Worm (Caenorhabditis elegans) whole organism, L3 larva: ENCODE results near the gene flp-15.

ENCODE experiments used
- R02D3.7 ChIP-seq: fragments of 150-350 bp; optimal IDR thresholded peaks from 2 replicates; lab custom pipeline; 2014; ENCODE audit warnings: missing biosample characterization, missing genetic modification characterization
- ZK546.5 ChIP-seq: sonication (generic microtip); optimal IDR thresholded peaks from 2 replicates; lab custom pipeline; 2017; ENCODE audit warnings: missing biosample characterization, missing genetic modification characterization
- aly-2 ChIP-seq: fragments of 150-350 bp; optimal IDR thresholded peaks from 2 replicates; lab custom pipeline; 2014; ENCODE audit warnings: missing biosample characterization, missing genetic modification characterization
- ama-1 ChIP-seq: fragments of 150-350 bp; optimal IDR thresholded peaks from 2 replicates; lab custom pipeline; 2018
- ceh-16 ChIP-seq: sonication (generic microtip); optimal IDR thresholded peaks from 2 replicates; lab custom pipeline; 2017; ENCODE audit warnings: missing biosample characterization, missing genetic modification characterization
- ceh-28 ChIP-seq: fragments of 150-350 bp; optimal IDR thresholded peaks from 2 replicates; lab custom pipeline; 2014; ENCODE audit warnings: missing biosample characterization, missing genetic modification reagents, missing genetic modification characterization
- ceh-82 ChIP-seq: fragments of 150-350 bp; optimal IDR thresholded peaks from 2 replicates; lab custom pipeline; 2014; ENCODE audit warnings: missing biosample characterization, missing genetic modification characterization
- ceh-9 ChIP-seq: sonication (generic microtip); optimal IDR thresholded peaks from 2 replicates; lab custom pipeline; 2018; ENCODE audit warnings: missing biosample characterization, missing genetic modification characterization
- egl-27 ChIP-seq: sonication (generic microtip); optimal IDR thresholded peaks from 4 replicates; lab custom pipeline; 2017; ENCODE audit warnings: missing biosample characterization, missing genetic modification reagents, missing genetic modification characterization
- egl-5 ChIP-seq: fragments of 150-350 bp; optimal IDR thresholded peaks from 2 replicates; lab custom pipeline; 2017; ENCODE audit warnings: missing biosample characterization, missing genetic modification reagents, missing genetic modification characterization, inconsistent platforms
- elt-2 ChIP-seq: sonication (generic microtip); optimal IDR thresholded peaks from 2 replicates; lab custom pipeline; 2016; ENCODE audit warnings: missing genetic modification reagents, mild to moderate bottlenecking, missing genetic modification characterization, missing compliant biosample characterization
- eor-1 ChIP-seq, 2 experiments: fragments of 150-350 bp; optimal IDR thresholded peaks; 2 replicates each; lab custom pipeline; 2014 to 2018; ENCODE audit warnings: missing biosample characterization in 2 of 2, missing genetic modification characterization in 2 of 2
- fkh-10 ChIP-seq: sonication (generic microtip); optimal IDR thresholded peaks from 2 replicates; lab custom pipeline; 2017; ENCODE audit warnings: missing biosample characterization, missing genetic modification reagents, missing genetic modification characterization
- fkh-2 ChIP-seq: fragments of 150-350 bp; optimal IDR thresholded peaks from 2 replicates; lab custom pipeline; 2014; ENCODE audit warnings: missing biosample characterization, missing genetic modification reagents, missing genetic modification characterization
- fos-1 ChIP-seq: fragments of 150-350 bp; optimal IDR thresholded peaks from 2 replicates; lab custom pipeline; 2014; ENCODE audit warnings: missing biosample characterization, missing genetic modification characterization
- hmg-11 ChIP-seq: sonication (generic microtip); optimal IDR thresholded peaks from 2 replicates; lab custom pipeline; 2016; ENCODE audit warnings: missing genetic modification characterization, missing compliant biosample characterization
- jun-1 ChIP-seq: fragments of 150-350 bp; optimal IDR thresholded peaks from 2 replicates; lab custom pipeline; 2014; ENCODE audit warnings: missing biosample characterization, missing genetic modification reagents, missing genetic modification characterization
- lin-15B ChIP-seq: fragments of 150-350 bp; optimal IDR thresholded peaks from 2 replicates; lab custom pipeline; 2014; ENCODE audit warnings: missing biosample characterization, missing genetic modification characterization
- lin-39 ChIP-seq: fragments of 150-350 bp; optimal IDR thresholded peaks from 2 replicates; lab custom pipeline; 2018; ENCODE audit warnings: missing biosample characterization, missing genetic modification reagents, missing genetic modification characterization
- lsy-12 ChIP-seq: sonication (generic microtip); optimal IDR thresholded peaks from 2 replicates; lab custom pipeline; 2016; ENCODE audit warnings: mild to moderate bottlenecking, missing genetic modification characterization, missing compliant biosample characterization
- mdl-1 ChIP-seq: fragments of 150-350 bp; optimal IDR thresholded peaks from 2 replicates; lab custom pipeline; 2014; ENCODE audit warnings: missing biosample characterization, missing genetic modification characterization
- mml-1 ChIP-seq: fragments of 150-350 bp; sonication (generic microtip); optimal IDR thresholded peaks from 3 replicates; lab custom pipeline; 2014; ENCODE audit warnings: missing biosample characterization, missing genetic modification characterization
- nfya-1 ChIP-seq: sonication (generic microtip); optimal IDR thresholded peaks from 2 replicates; lab custom pipeline; 2017; ENCODE audit warnings: missing genetic modification characterization, mild to moderate bottlenecking, missing compliant biosample characterization, antibody characterized with exemption, moderate library complexity; ENCODE audit not compliant: insufficient read depth
- nhr-11 ChIP-seq: fragments of 150-350 bp; optimal IDR thresholded peaks from 2 replicates; lab custom pipeline; 2014; ENCODE audit warnings: missing biosample characterization, missing genetic modification characterization
- nhr-12 ChIP-seq: fragments of 150-350 bp; optimal IDR thresholded peaks from 2 replicates; lab custom pipeline; 2014; ENCODE audit warnings: missing biosample characterization, missing genetic modification characterization
- nhr-23 ChIP-seq: fragments of 150-350 bp; optimal IDR thresholded peaks from 2 replicates; lab custom pipeline; 2014; ENCODE audit warnings: missing biosample characterization, missing genetic modification reagents, missing genetic modification characterization
- nhr-237 ChIP-seq: fragments of 150-350 bp; optimal IDR thresholded peaks from 2 replicates; lab custom pipeline; 2014; ENCODE audit warnings: missing biosample characterization, missing genetic modification characterization
- nhr-25 ChIP-seq: sonication (generic microtip); optimal IDR thresholded peaks from 2 replicates; lab custom pipeline; 2017; ENCODE audit warnings: missing biosample characterization, missing genetic modification characterization
- nhr-43 ChIP-seq: sonication (generic microtip); optimal IDR thresholded peaks from 2 replicates; lab custom pipeline; 2016; ENCODE audit warnings: mild to moderate bottlenecking, missing genetic modification characterization, missing compliant biosample characterization; ENCODE audit not compliant: poor library complexity, severe bottlenecking
- nhr-76 ChIP-seq: fragments of 150-350 bp; sonication (generic microtip); optimal IDR thresholded peaks from 5 replicates; lab custom pipeline; 2014; ENCODE audit warnings: missing biosample characterization, missing genetic modification characterization
- pha-4 ChIP-seq: fragments of 150-350 bp; optimal IDR thresholded peaks from 2 replicates; lab custom pipeline; 2014; ENCODE audit warnings: missing biosample characterization, missing genetic modification reagents, missing genetic modification characterization
- sea-2 ChIP-seq: fragments of 150-350 bp; sonication (generic microtip); optimal IDR thresholded peaks from 4 replicates; lab custom pipeline; 2014; ENCODE audit warnings: missing biosample characterization, missing genetic modification reagents, missing genetic modification characterization
- skn-1 ChIP-seq: fragments of 150-350 bp; optimal IDR thresholded peaks from 2 replicates; lab custom pipeline; 2014; ENCODE audit warnings: missing biosample characterization, missing genetic modification characterization
- snpc-4 ChIP-seq: fragments of 150-350 bp; optimal IDR thresholded peaks from 2 replicates; lab custom pipeline; 2014; ENCODE audit warnings: missing biosample characterization, missing genetic modification characterization
- tbx-2 ChIP-seq: sonication (generic microtip); optimal IDR thresholded peaks from 2 replicates; lab custom pipeline; 2016; ENCODE audit warnings: mild to moderate bottlenecking, missing genetic modification characterization, missing compliant biosample characterization
- unc-39 ChIP-seq: sonication (generic microtip); optimal IDR thresholded peaks from 4 replicates; lab custom pipeline; 2017; ENCODE audit warnings: missing biosample characterization, missing genetic modification characterization
- unc-62 ChIP-seq: fragments of 150-350 bp; sonication (generic microtip); optimal IDR thresholded peaks from 4 replicates; lab custom pipeline; 2014; ENCODE audit warnings: missing biosample characterization, missing genetic modification reagents, missing genetic modification characterization
- zag-1 ChIP-seq: fragments of 150-350 bp; optimal IDR thresholded peaks from 2 replicates; lab custom pipeline; 2014; ENCODE audit warnings: missing biosample characterization, missing genetic modification characterization

flp-15 gene

DNA sequence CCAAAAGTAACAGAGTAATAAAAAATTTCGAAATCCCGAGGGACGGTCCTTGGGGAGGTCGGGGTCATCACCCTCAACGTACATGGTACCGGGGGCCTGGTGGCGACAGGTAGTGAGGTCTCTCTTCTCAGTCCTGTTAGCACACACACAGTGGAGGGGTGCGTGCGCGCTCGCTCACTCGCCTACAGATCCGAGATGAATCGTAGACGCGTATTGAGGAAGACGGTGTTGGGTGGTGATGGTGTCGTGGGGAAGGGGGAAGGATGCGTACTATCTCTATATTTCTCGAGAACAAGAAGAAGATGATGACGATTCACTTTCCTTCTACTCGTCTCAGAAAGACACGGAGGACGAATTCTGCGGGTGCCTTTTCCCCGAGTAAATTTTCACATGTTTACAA lies 46.2 kb upstream of the flp-15 start:
- peak; percentile 16 for TF ChIP-seq nhr-25
- TF ChIP-seq nhr-76 = no peak
- TF ChIP-seq, all 47 proteins: peak for 1

DNA sequence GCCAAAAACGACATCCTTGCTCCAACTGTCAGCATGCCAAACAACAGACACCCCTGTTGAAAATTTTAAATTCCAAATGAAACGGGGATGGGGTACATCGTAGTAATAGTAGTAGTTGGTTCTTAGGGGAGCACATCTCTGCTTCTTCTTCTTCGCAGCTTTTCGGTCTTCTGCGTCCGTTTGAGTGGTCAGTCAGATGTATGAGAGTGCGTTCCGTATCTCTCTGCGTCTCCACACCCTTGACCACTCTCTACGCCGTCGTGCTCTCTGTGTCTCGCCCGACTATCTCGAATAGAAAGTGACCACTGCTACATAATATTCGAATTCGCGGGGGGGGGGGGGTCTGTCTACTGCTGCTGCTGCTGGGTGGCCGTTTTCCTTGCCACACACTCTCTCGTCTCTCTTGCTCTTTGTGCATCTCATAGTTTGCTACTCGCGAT lies 45.2 kb upstream of the flp-15 start:
- TF ChIP-seq jun-1 (tag; lab: Kevin White, UChicago) = peak; percentile 27
- TF ChIP-seq fkh-2 (tag; lab: Kevin White, UChicago) = no peak
- TF ChIP-seq zag-1 (tag; lab: Kevin White, UChicago) = no peak
- TF ChIP-seq fos-1 (tag; lab: Kevin White, UChicago) = no peak
- TF ChIP-seq eor-1 (tag; optimal IDR thresholded peaks at IDR 0.05; lab: Kevin White, UChicago) = no peak
- TF ChIP-seq skn-1 (tag; lab: Kevin White, UChicago) = peak; percentile 4
- TF ChIP-seq nhr-11 (tag; lab: Kevin White, UChicago) = no peak
- no peak for TF ChIP-seq ceh-16 (tag; lab: Kevin White, UChicago)
- peak; percentile 12 for TF ChIP-seq ceh-28 (tag; lab: Kevin White, UChicago)
- TF ChIP-seq unc-39 (tag; lab: Kevin White, UChicago) = no peak
- TF ChIP-seq nhr-43 (tag; lab: Kevin White, UChicago) = no peak
- peak; percentile 4 for TF ChIP-seq lin-15B (tag; lab: Kevin White, UChicago)
- no peak for TF ChIP-seq egl-5 (tag; lab: Kevin White, UChicago)
- TF ChIP-seq ceh-9 (tag; lab: Kevin White, UChicago) = no peak
- TF ChIP-seq lin-39 (tag; lab: Kevin White, UChicago) = peak; percentile 62
- no peak for TF ChIP-seq fkh-10 (GFP tag; lab: Kevin White, UChicago)
- TF ChIP-seq elt-2 (tag; lab: Kevin White, UChicago) = peak; percentile 5
- no peak for TF ChIP-seq nhr-12
- TF ChIP-seq lsy-12 (tag; lab: Kevin White, UChicago) = no peak
- TF ChIP-seq ama-1 (lab: Kevin White, UChicago) = no peak
- no peak for TF ChIP-seq snpc-4
- no peak for TF ChIP-seq sea-2
- TF ChIP-seq nfya-1 (tag; lab: Kevin White, UChicago) = peak; percentile 84
- TF ChIP-seq ceh-82 (tag; lab: Kevin White, UChicago) = no peak
- no peak for TF ChIP-seq tbx-2 (tag; lab: Kevin White, UChicago)
- TF ChIP-seq pha-4 (tag; lab: Kevin White, UChicago) = peak; percentile 44
- no peak for TF ChIP-seq egl-27 (tag; lab: Kevin White, UChicago)
- TF ChIP-seq unc-62 (GFP tag; lab: Kevin White, UChicago) = no peak
- TF ChIP-seq hmg-11 (tag; lab: Kevin White, UChicago) = peak; percentile 72
- TF ChIP-seq nhr-23 (tag; lab: Kevin White, UChicago) = no peak
- no peak for TF ChIP-seq nhr-237
- TF ChIP-seq R02D3.7 (tag; lab: Kevin White, UChicago) = no peak
- TF ChIP-seq ZK546.5 (tag; lab: Kevin White, UChicago) = no peak

DNA sequence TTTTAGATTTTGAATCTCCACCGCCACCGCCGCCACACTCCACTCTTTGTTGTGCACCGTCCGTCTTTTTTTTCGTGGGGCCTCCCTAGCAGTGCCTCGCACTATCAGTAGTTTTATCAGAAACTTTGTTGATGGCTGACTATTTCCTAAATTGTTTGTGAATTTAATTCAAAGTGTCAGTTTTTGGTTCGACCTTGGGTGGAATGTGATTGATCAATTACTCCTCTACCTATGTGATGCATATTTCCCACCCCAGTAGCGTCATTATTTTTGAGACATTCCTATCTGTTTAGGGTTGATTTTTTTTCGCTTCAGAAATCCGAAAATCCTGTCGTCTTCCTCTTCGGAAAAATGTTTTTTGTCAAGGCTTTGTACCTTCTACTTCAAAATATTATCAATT lies 43.0 kb upstream of the flp-15 start:
- TF ChIP-seq nhr-25 (peak; percentile 6), elt-2 (tag; lab: Kevin White, UChicago) (no peak), egl-27 (tag; lab: Kevin White, UChicago) (no peak), aly-2 (tag; lab: Kevin White, UChicago) (no peak), nhr-23 (tag; lab: Kevin White, UChicago) (peak; percentile 1), ceh-9 (tag; lab: Kevin White, UChicago) (no peak), zag-1 (tag; lab: Kevin White, UChicago) (no peak)

DNA sequence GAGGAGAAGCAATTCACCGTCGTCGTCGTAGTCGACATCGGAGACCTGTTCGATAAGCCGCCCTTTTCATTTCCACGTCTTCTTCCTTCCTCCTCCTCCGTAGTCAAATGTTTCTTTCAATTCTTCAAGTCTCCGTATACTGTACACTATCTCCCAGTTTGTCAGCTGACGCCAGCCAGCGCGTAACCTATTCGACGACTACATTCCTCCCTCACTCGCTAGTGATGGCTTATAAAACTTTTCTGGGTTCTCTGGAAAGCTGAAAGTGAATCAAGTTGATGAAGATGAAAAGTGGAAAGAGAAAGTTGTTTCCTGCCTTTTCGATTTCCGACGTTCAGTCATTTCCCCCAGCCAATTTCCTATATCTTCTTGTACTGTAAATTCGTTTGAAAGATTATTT lies 41.5 kb upstream of the flp-15 start:
- no peak for TF ChIP-seq tbx-2 (tag; lab: Kevin White, UChicago)
- no peak for TF ChIP-seq R02D3.7 (tag; lab: Kevin White, UChicago)
- peak; percentile 65 for TF ChIP-seq nhr-23 (tag; lab: Kevin White, UChicago)
- peak; percentile 68 for TF ChIP-seq ama-1 (lab: Kevin White, UChicago)
- TF ChIP-seq nhr-25 = peak; percentile 60
- no peak for TF ChIP-seq mdl-1
- peak; percentile 26 for TF ChIP-seq nhr-43 (tag; lab: Kevin White, UChicago)
- no peak for TF ChIP-seq nhr-11 (tag; lab: Kevin White, UChicago)
- TF ChIP-seq snpc-4 = no peak
- peak; percentile 20 for TF ChIP-seq nfya-1 (tag; lab: Kevin White, UChicago)
- no peak for TF ChIP-seq mml-1 (tag; lab: Kevin White, UChicago)
